Fruit fly (Drosophila melanogaster) whole organism, adult: Measurements from ENCODE around the gene DCX-EMAP.

Experiments used
- CG12768 ChIP-seq: fragments of 200-800 bp; sonication (Bioruptor generic); optimal IDR thresholded peaks from 2 replicates; lab custom pipeline; 2017; ENCODE audit warnings: missing biosample characterization, missing genetic modification characterization, mild to moderate bottlenecking, moderate library complexity, missing genetic modification reagents
- CG14711 ChIP-seq: fragments of 200-800 bp; sonication (Bioruptor generic); optimal IDR thresholded peaks from 2 replicates; lab custom pipeline; 2018; ENCODE audit warnings: missing biosample characterization, mild to moderate bottlenecking, missing genetic modification characterization, moderate library complexity
- cnc ChIP-seq, 2 experiments: fragments of >200 bp; optimal IDR thresholded peaks; 2 replicates each; lab custom pipeline; 2017
- kay ChIP-seq: fragments of 200-800 bp; sonication (Bioruptor generic); peaks from one replicate; lab custom pipeline; 2016; ENCODE audit warnings: missing biosample characterization, missing genetic modification characterization, borderline replicate concordance
- tj ChIP-seq: fragments of 200-800 bp; sonication (Bioruptor generic); optimal IDR thresholded peaks from 3 replicates; lab custom pipeline; 2017; ENCODE audit warnings: missing biosample characterization, mild to moderate bottlenecking, missing genetic modification characterization, moderate library complexity

DNA sequence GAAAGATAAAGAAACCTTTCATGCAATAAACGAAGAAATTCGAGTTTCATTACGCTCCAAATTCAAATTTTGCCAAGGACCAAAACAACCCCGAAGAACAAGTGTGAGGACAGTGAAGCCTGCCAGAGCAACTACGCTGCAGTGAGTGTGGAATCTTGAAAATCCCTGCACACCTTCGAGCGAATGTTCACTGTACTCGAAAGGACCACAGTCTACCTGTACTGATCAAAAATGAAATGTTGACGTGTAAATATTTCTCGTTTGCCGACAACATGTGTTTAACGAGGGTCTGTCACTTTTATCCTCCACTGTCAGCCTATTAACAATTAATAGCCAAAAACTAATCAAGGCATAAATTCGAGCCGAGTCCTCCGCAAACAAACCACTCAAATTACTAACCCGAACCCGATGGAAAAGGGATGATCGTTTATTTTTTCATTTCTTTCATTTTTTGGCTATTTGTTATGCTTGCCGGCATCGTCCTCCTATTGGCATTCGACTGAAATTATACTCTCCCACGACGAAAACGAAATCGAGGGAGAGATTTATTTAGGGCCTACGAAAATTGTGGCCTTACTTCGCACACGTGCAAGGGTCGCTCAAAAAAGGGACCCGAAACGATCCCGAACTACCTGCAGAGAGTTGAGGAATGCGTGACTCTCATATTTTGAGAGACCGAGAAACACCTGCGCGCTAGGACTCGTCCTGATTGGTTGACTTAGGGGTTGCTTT lies 68.5 kb downstream of the DCX-EMAP start:
- TF ChIP-seq tj (no peak), CG12768 (GFP tag; lab: Kevin White, UChicago) (no peak), CG14711 (tag; lab: Kevin White, UChicago) (no peak), cnc (optimal IDR thresholded peaks at IDR 0.05; lab: Kevin White, UChicago) (no peak), kay (GFP tag; lab: Kevin White, UChicago) (no peak)
